Worm (Caenorhabditis elegans) whole organism, early embryonic: Measurements from ENCODE around the gene glb-6.

Experiments used
- B0310.2 ChIP-seq: sonication (generic microtip); optimal IDR thresholded peaks from 2 replicates; lab custom pipeline; 2016; ENCODE audit warnings: mild to moderate bottlenecking, missing genetic modification characterization, missing compliant biosample characterization
- F13C5.2 ChIP-seq: sonication (generic microtip); optimal IDR thresholded peaks from 2 replicates; lab custom pipeline; 2017; ENCODE audit warnings: mild to moderate bottlenecking, missing genetic modification characterization, inconsistent platforms, missing compliant biosample characterization
- aly-1 ChIP-seq: sonication (generic microtip); optimal IDR thresholded peaks from 2 replicates; lab custom pipeline; 2016; ENCODE audit warnings: missing genetic modification characterization, missing compliant biosample characterization
- ama-1 ChIP-seq: fragments of 150-350 bp; optimal IDR thresholded peaks from 2 replicates; lab custom pipeline; 2014
- ceh-13 ChIP-seq: fragments of 200-800 bp; sonication (Bioruptor generic); optimal IDR thresholded peaks from 2 replicates; lab custom pipeline; 2018; ENCODE audit warnings: mild to moderate bottlenecking, missing genetic modification characterization, missing compliant biosample characterization
- ceh-36 ChIP-seq: sonication (generic microtip); optimal IDR thresholded peaks from 2 replicates; lab custom pipeline; 2016; ENCODE audit warnings: missing genetic modification characterization, inconsistent platforms, missing compliant biosample characterization
- ets-7 ChIP-seq: sonication (generic microtip); optimal IDR thresholded peaks from 2 replicates; lab custom pipeline; 2016; ENCODE audit warnings: missing genotype, missing genetic modification characterization, missing compliant biosample characterization
- flt-1 ChIP-seq: fragments of 200-800 bp; sonication (Bioruptor generic); IDR thresholded peaks from 2 replicates; pipeline ENCODE4 v1.3.6; 2022; ENCODE audit warnings: missing genetic modification characterization, missing compliant biosample characterization
- hmbx-1 ChIP-seq: sonication (generic microtip); optimal IDR thresholded peaks from 2 replicates; lab custom pipeline; 2016; ENCODE audit warnings: mild to moderate bottlenecking, missing genetic modification characterization, missing compliant biosample characterization
- hmg-4 ChIP-seq: fragments of 200-800 bp; sonication (Bioruptor generic); optimal IDR thresholded peaks from 2 replicates; lab custom pipeline; 2018; ENCODE audit warnings: mild to moderate bottlenecking, missing genetic modification characterization, missing compliant biosample characterization
- hnd-1 ChIP-seq: sonication (generic microtip); optimal IDR thresholded peaks from 2 replicates; lab custom pipeline; 2016; ENCODE audit warnings: missing genetic modification characterization, missing compliant biosample characterization
- pes-1 ChIP-seq: fragments of 200-800 bp; sonication (Bioruptor generic); IDR thresholded peaks from 2 replicates; pipeline ENCODE4 v1.3.6; 2022; ENCODE audit warnings: missing genetic modification reagents, missing genetic modification characterization, missing compliant biosample characterization
- scrt-1 ChIP-seq: fragments of 200-800 bp; sonication (Bioruptor generic); IDR thresholded peaks from 2 replicates; pipeline ENCODE4 v1.3.6; 2022; ENCODE audit warnings: missing genetic modification characterization, missing compliant biosample characterization
- sea-1 ChIP-seq: fragments of 200-800 bp; sonication (Bioruptor generic); conservative IDR thresholded peaks from 2 replicates; pipeline ENCODE4 v1.3.6; 2022; ENCODE audit warnings: missing genetic modification characterization, missing compliant biosample characterization
- tbx-11 ChIP-seq: fragments of 200-800 bp; sonication (Bioruptor generic); IDR thresholded peaks from 2 replicates; pipeline ENCODE4 v1.3.6; 2022; ENCODE audit warnings: missing genetic modification characterization, missing compliant biosample characterization
- tbx-37 ChIP-seq: fragments of 200-800 bp; sonication (Bioruptor generic); conservative IDR thresholded peaks from 2 replicates; pipeline ENCODE4 v1.3.6; 2022; ENCODE audit warnings: missing genetic modification reagents, missing genetic modification characterization, missing compliant biosample characterization
- tra-4 ChIP-seq: sonication (generic microtip); optimal IDR thresholded peaks from 2 replicates; lab custom pipeline; 2017; ENCODE audit warnings: missing genetic modification characterization, missing compliant biosample characterization

Gene glb-6

ce11 chrV:5535774-5536173 lies 34.6 kb downstream of the glb-6 start, which contains the start of gene C24G6.8:
Gene C24G6.8 (minus strand): TSS chrV:5535874.
- TF ChIP-seq scrt-1: no peak
- no peak for TF ChIP-seq hnd-1 (tag; lab: Kevin White, UChicago)
- no peak for TF ChIP-seq ama-1 (lab: Kevin White, UChicago)
- TF ChIP-seq tbx-37: no peak
- TF ChIP-seq ets-7: no peak
- no peak for TF ChIP-seq hmg-4 (GFP tag; lab: Kevin White, UChicago)
- no peak for TF ChIP-seq ceh-36 (tag; lab: Kevin White, UChicago)
- TF ChIP-seq ceh-13: no peak
- TF ChIP-seq aly-1: no peak
- no peak for TF ChIP-seq pes-1
- no peak for TF ChIP-seq B0310.2
- TF ChIP-seq tbx-11 (GFP tag; lab: Robert Waterston, UW): no peak

ce11 chrV:5533755-5534154 lies 36.6 kb downstream of the glb-6 start, which contains the start of gene grl-1:
Gene grl-1 (minus strand): TSS chrV:5533855.
- TF ChIP-seq tra-4 (tag; lab: Kevin White, UChicago): no peak
- TF ChIP-seq hmg-4 (GFP tag; lab: Kevin White, UChicago): no peak
- TF ChIP-seq sea-1: no peak
- TF ChIP-seq F13C5.2 (tag; lab: Kevin White, UChicago): no peak
- no peak for TF ChIP-seq hnd-1 (tag; lab: Kevin White, UChicago)
- no peak for TF ChIP-seq flt-1 (GFP tag; lab: Robert Waterston, UW)
- TF ChIP-seq ets-7: no peak
- no peak for TF ChIP-seq ceh-36 (tag; lab: Kevin White, UChicago)
- TF ChIP-seq aly-1: no peak
- no peak for TF ChIP-seq B0310.2
- TF ChIP-seq scrt-1: no peak
- no peak for TF ChIP-seq hmbx-1
- no peak for TF ChIP-seq ceh-13
- TF ChIP-seq pes-1: no peak
- no peak for TF ChIP-seq tbx-37
- no peak for TF ChIP-seq ama-1 (lab: Kevin White, UChicago)
- TF ChIP-seq tbx-11 (GFP tag; lab: Robert Waterston, UW): no peak

ce11 chrV:5527694-5528093 lies 42.6 kb downstream of the glb-6 start:
- TF ChIP-seq scrt-1 (no peak), ceh-13 (no peak), ceh-36 (tag; lab: Kevin White, UChicago) (no peak), tbx-11 (GFP tag; lab: Robert Waterston, UW) (no peak), ets-7 (no peak)

- TF ChIP-seq ceh-36 (tag; lab: Kevin White, UChicago): no peak
- TF ChIP-seq ets-7: no peak
- TF ChIP-seq scrt-1: no peak
- TF ChIP-seq tbx-37: no peak
- no peak for TF ChIP-seq flt-1 (GFP tag; lab: Robert Waterston, UW)
- TF ChIP-seq tbx-11 (GFP tag; lab: Robert Waterston, UW): no peak
- no peak for TF ChIP-seq hmg-4 (GFP tag; lab: Kevin White, UChicago)
Observed at ce11 chrV:5525208-5525607, 45.1 kb downstream of the glb-6 start.

- TF ChIP-seq flt-1 (GFP tag; lab: Robert Waterston, UW) (no peak), B0310.2 (no peak), ceh-36 (tag; lab: Kevin White, UChicago) (no peak), hmg-4 (GFP tag; lab: Kevin White, UChicago) (no peak), hnd-1 (tag; lab: Kevin White, UChicago) (no peak), F13C5.2 (tag; lab: Kevin White, UChicago) (no peak), tra-4 (tag; lab: Kevin White, UChicago) (no peak), aly-1 (no peak), pes-1 (no peak), tbx-37 (no peak), ets-7 (no peak), sea-1 (no peak), tbx-11 (GFP tag; lab: Robert Waterston, UW) (no peak), scrt-1 (no peak), ama-1 (lab: Kevin White, UChicago) (no peak), hmbx-1 (no peak), ceh-13 (no peak)
Observed at ce11 chrV:5523260-5523659, 47.1 kb downstream of the glb-6 start.

ce11 chrV:5521735-5522241 lies 48.5 kb downstream of the glb-6 start, which contains the start of gene hir-1:
Gene hir-1 (plus strand): TSS chrV:5522139.
- TF ChIP-seq ceh-36 (tag; lab: Kevin White, UChicago): no peak
- TF ChIP-seq scrt-1: no peak
- no peak for TF ChIP-seq aly-1
- no peak for TF ChIP-seq ets-7
- TF ChIP-seq flt-1 (GFP tag; lab: Robert Waterston, UW): no peak
- no peak for TF ChIP-seq F13C5.2 (tag; lab: Kevin White, UChicago)
- no peak for TF ChIP-seq ama-1 (lab: Kevin White, UChicago)
